Fruit fly (Drosophila melanogaster): ENCODE data around the gene CG33269.

dm6 chr3L:11609835-11610234, 27.8 kb upstream of the CG33269 start, which contains the start of gene CG42832:
- no peak for TF ChIP-seq CG4496 (GFP tag; IDR thresholded peaks at IDR 0.05)
- no peak for TF ChIP-seq CG14655 (GFP tag; optimal IDR thresholded peaks at IDR 0.05)

Data from whole organism, pupa.